Fruit fly (Drosophila melanogaster) whole organism, adult: Measurements from ENCODE around the gene slp1.

Experiments
- CG11617 ChIP-seq: fragments of 200-800 bp; sonication (Bioruptor generic); optimal IDR thresholded peaks from 2 replicates; lab custom pipeline; 2017; ENCODE audit warnings: mild to moderate bottlenecking, missing biosample characterization, missing genetic modification reagents, missing genetic modification characterization
- CG12768 ChIP-seq: fragments of 200-800 bp; sonication (Bioruptor generic); optimal IDR thresholded peaks from 2 replicates; lab custom pipeline; 2017; ENCODE audit warnings: missing biosample characterization, missing genetic modification characterization, mild to moderate bottlenecking, moderate library complexity, missing genetic modification reagents
- CG14711 ChIP-seq: fragments of 200-800 bp; sonication (Bioruptor generic); optimal IDR thresholded peaks from 2 replicates; lab custom pipeline; 2018; ENCODE audit warnings: missing biosample characterization, mild to moderate bottlenecking, missing genetic modification characterization, moderate library complexity
- CG1620 ChIP-seq: fragments of 200-800 bp; sonication (Bioruptor generic); optimal IDR thresholded peaks from 2 replicates; lab custom pipeline; 2016; ENCODE audit warnings: missing biosample characterization, missing genetic modification characterization
- CG33017 ChIP-seq: fragments of 200-800 bp; sonication (Bioruptor generic); optimal IDR thresholded peaks from 2 replicates; lab custom pipeline; 2018; ENCODE audit warnings: missing biosample characterization, mild to moderate bottlenecking, missing genetic modification characterization, moderate library complexity
- CG5204 ChIP-seq: fragments of 200-800 bp; sonication (Bioruptor generic); optimal IDR thresholded peaks from 2 replicates; lab custom pipeline; 2016; ENCODE audit warnings: missing biosample characterization, missing genetic modification characterization
- CG7045 ChIP-seq: fragments of 200-800 bp; sonication (Bioruptor generic); optimal IDR thresholded peaks from 2 replicates; lab custom pipeline; 2017; ENCODE audit warnings: missing biosample characterization, mild to moderate bottlenecking, missing genetic modification characterization
- CG7101 ChIP-seq: fragments of 200-800 bp; sonication (Bioruptor generic); optimal IDR thresholded peaks from 2 replicates; lab custom pipeline; 2018; ENCODE audit warnings: missing biosample characterization, mild to moderate bottlenecking, missing genetic modification characterization, moderate library complexity
- Clk ChIP-seq: fragments of 200-800 bp; sonication (Bioruptor generic); optimal IDR thresholded peaks from 2 replicates; lab custom pipeline; 2017; ENCODE audit warnings: missing biosample characterization, missing genetic modification characterization
- Crg-1 ChIP-seq: fragments of 200-800 bp; sonication (Bioruptor generic); optimal IDR thresholded peaks from 2 replicates; lab custom pipeline; 2016; ENCODE audit warnings: missing biosample characterization, missing genetic modification characterization
- Hr96 ChIP-seq: fragments of 200-800 bp; sonication (Bioruptor generic); optimal IDR thresholded peaks from 2 replicates; lab custom pipeline; 2016; ENCODE audit warnings: missing biosample characterization, missing genetic modification characterization
- Mnt ChIP-seq: fragments of 200-800 bp; sonication (Bioruptor generic); optimal IDR thresholded peaks from 2 replicates; lab custom pipeline; 2016; ENCODE audit warnings: missing biosample characterization, mild to moderate bottlenecking, missing genetic modification characterization
- bab1 ChIP-seq: fragments of 200-800 bp; sonication (Bioruptor generic); optimal IDR thresholded peaks from 3 replicates; lab custom pipeline; 2019; ENCODE audit warnings: missing biosample characterization, mild to moderate bottlenecking, missing genetic modification characterization, moderate library complexity
- cic ChIP-seq: fragments of 200-800 bp; sonication (Bioruptor generic); optimal IDR thresholded peaks from 2 replicates; lab custom pipeline; 2017; ENCODE audit warnings: missing biosample characterization, mild to moderate bottlenecking, missing genetic modification characterization, moderate library complexity
- cnc ChIP-seq, 2 experiments: fragments of >200 bp; optimal IDR thresholded peaks; 2 replicates each; lab custom pipeline; 2017
- kay ChIP-seq: fragments of 200-800 bp; sonication (Bioruptor generic); peaks from one replicate; lab custom pipeline; 2016; ENCODE audit warnings: missing biosample characterization, missing genetic modification characterization, borderline replicate concordance
- ovo ChIP-seq: fragments of 200-800 bp; sonication (Bioruptor generic); optimal IDR thresholded peaks from 2 replicates; lab custom pipeline; 2016; ENCODE audit warnings: missing biosample characterization, missing genetic modification characterization
- pad ChIP-seq: fragments of 200-800 bp; sonication (Bioruptor generic); optimal IDR thresholded peaks from 3 replicates; lab custom pipeline; 2017; ENCODE audit warnings: missing biosample characterization, missing genetic modification characterization, mild to moderate bottlenecking, moderate library complexity, missing genetic modification reagents
- tj ChIP-seq: fragments of 200-800 bp; sonication (Bioruptor generic); optimal IDR thresholded peaks from 3 replicates; lab custom pipeline; 2017; ENCODE audit warnings: missing biosample characterization, mild to moderate bottlenecking, missing genetic modification characterization, moderate library complexity
- toe ChIP-seq: fragments of 200-800 bp; sonication (Bioruptor generic); optimal IDR thresholded peaks from 2 replicates; lab custom pipeline; 2016; ENCODE audit warnings: missing biosample characterization, missing genetic modification characterization

Gene slp1

DNA sequence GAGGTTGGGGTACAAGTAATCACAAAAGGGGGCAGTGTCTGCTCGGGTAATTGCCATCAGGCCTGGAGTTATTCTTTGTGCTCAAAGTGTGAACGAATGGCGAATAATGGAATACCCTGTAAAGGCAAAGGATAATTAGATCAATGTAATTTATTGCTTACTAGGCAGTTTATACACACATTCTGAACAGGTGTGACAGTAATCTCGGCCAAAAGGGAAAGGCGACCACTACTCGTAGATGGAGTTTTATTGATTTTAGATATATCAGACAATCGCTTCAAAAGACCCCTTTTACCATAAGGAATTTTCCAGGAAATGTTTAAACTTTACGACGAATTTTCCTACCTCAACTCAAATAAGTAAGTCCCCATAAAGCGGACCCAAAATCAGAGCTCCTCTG, 44.9 kb upstream of the slp1 start:
- TF ChIP-seq CG7101 (tag; lab: Kevin White, UChicago) (no peak), tj (GFP tag; lab: Kevin White, UChicago) (no peak), ovo (no peak), CG1620 (GFP tag; lab: Kevin White, UChicago) (no peak), CG33017 (no peak), toe (no peak)

dm6 chr2L:3781132-3781877, 44.2 kb upstream of the slp1 start:
- TF ChIP-seq CG7101 (tag; lab: Kevin White, UChicago) (no peak), Clk (GFP tag; lab: Kevin White, UChicago) (no peak), cic (GFP tag; lab: Kevin White, UChicago) (no peak), bab1 (no peak), CG33017 (no peak), CG1620 (GFP tag; lab: Kevin White, UChicago) (no peak), kay (GFP tag; lab: Kevin White, UChicago) (no peak), Mnt (GFP tag; lab: Kevin White, UChicago) (no peak), CG5204 (GFP tag; lab: Kevin White, UChicago) (no peak), ovo (no peak), cnc (optimal IDR thresholded peaks at IDR 0.05; lab: Kevin White, UChicago) (no peak), tj (GFP tag; lab: Kevin White, UChicago) (no peak), Crg-1 (GFP tag; lab: Kevin White, UChicago) (no peak), CG12768 (GFP tag; lab: Kevin White, UChicago) (no peak), CG14711 (tag; lab: Kevin White, UChicago) (no peak), CG7045 (GFP tag; lab: Kevin White, UChicago) (no peak), Hr96 (no peak), pad (GFP tag; lab: Kevin White, UChicago) (no peak), toe (no peak)

- no peak for TF ChIP-seq CG14711 (tag; lab: Kevin White, UChicago)
- TF ChIP-seq CG12768 (GFP tag; lab: Kevin White, UChicago): no peak
- TF ChIP-seq cnc (optimal IDR thresholded peaks at IDR 0.05; lab: Kevin White, UChicago): no peak
- TF ChIP-seq Mnt (GFP tag; lab: Kevin White, UChicago): no peak
- TF ChIP-seq CG33017: no peak
- TF ChIP-seq CG1620 (GFP tag; lab: Kevin White, UChicago): no peak
- TF ChIP-seq Crg-1 (GFP tag; lab: Kevin White, UChicago): no peak
- no peak for TF ChIP-seq pad (GFP tag; lab: Kevin White, UChicago)
- no peak for TF ChIP-seq toe
- no peak for TF ChIP-seq CG7045 (GFP tag; lab: Kevin White, UChicago)
- TF ChIP-seq Clk (GFP tag; lab: Kevin White, UChicago): no peak
- TF ChIP-seq CG11617: no peak
- TF ChIP-seq cic (GFP tag; lab: Kevin White, UChicago): no peak
- TF ChIP-seq CG7101 (tag; lab: Kevin White, UChicago): no peak
- TF ChIP-seq kay (GFP tag; lab: Kevin White, UChicago): no peak
- TF ChIP-seq bab1: no peak
- TF ChIP-seq CG5204 (GFP tag; lab: Kevin White, UChicago): no peak
- no peak for TF ChIP-seq tj (GFP tag; lab: Kevin White, UChicago)
- no peak for TF ChIP-seq ovo
These were observed 41.0 kb upstream of the slp1 start, which contains the start of gene CG31960 for dm6 chr2L:3784268-3784997. Gene CG31960, plus strand, starts transcription at chr2L:3784947.

DNA sequence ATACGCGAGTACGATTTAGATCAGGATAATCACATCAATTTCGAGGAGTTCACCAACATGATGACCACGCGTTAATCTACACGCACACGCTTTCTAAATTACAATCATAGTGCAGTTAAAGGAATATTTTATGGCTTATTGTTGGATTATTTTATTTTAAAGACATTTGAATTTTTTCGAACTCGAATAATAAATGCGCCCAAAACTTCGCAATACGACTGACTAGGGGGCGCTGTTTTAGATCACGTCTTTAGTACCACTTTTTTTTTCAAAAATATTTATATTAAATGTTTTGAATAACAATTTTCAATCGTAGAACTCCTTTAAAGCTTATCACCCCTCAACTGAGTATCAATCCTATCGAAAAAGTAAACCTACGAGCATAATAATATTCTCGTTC, 40.1 kb upstream of the slp1 start:
- TF ChIP-seq bab1 (no peak), CG12768 (GFP tag; lab: Kevin White, UChicago) (no peak), cic (GFP tag; lab: Kevin White, UChicago) (no peak), CG33017 (no peak), CG11617 (no peak), Crg-1 (GFP tag; lab: Kevin White, UChicago) (no peak), toe (no peak), ovo (no peak), pad (GFP tag; lab: Kevin White, UChicago) (no peak), CG7101 (tag; lab: Kevin White, UChicago) (no peak), CG1620 (GFP tag; lab: Kevin White, UChicago) (no peak), Clk (GFP tag; lab: Kevin White, UChicago) (no peak), CG5204 (GFP tag; lab: Kevin White, UChicago) (no peak)

DNA sequence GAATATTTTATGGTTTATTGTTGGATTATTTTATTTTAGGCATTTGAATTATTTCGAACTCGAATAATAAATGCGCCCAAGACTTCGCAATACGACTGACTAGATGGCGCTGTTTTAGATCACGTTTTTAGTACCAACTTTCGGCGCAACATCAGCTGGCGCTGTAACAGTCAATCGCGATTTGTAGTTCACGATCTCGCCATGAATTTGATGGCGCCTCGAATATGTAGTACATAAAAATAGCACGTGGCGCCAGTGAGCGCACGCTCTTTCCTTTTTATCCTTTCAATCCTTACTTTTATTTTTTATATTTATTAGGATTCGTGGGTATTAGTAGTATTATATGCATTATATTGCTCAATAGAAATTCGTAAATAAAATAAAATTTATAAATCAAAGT, 39.2 kb upstream of the slp1 start:
- peak; percentile 18 for TF ChIP-seq pad (GFP tag; lab: Kevin White, UChicago)
- TF ChIP-seq CG33017: no peak
- peak; percentile 71 for TF ChIP-seq Crg-1 (GFP tag; lab: Kevin White, UChicago)
- no peak for TF ChIP-seq CG11617
- no peak for TF ChIP-seq Clk (GFP tag; lab: Kevin White, UChicago)
- TF ChIP-seq toe: peak; percentile 43
- peak; percentile 55 for TF ChIP-seq Hr96
- TF ChIP-seq CG14711 (tag; lab: Kevin White, UChicago): no peak
- peak; percentile 53 for TF ChIP-seq kay (GFP tag; lab: Kevin White, UChicago)
- peak; percentile 73 for TF ChIP-seq CG7101 (tag; lab: Kevin White, UChicago)
- peak; percentile 82 for TF ChIP-seq CG1620 (GFP tag; lab: Kevin White, UChicago)
- peak; percentile 58 for TF ChIP-seq Mnt (GFP tag; lab: Kevin White, UChicago)
- TF ChIP-seq ovo: peak; percentile 65
- peak; percentile 67 for TF ChIP-seq CG5204 (GFP tag; lab: Kevin White, UChicago)
- no peak for TF ChIP-seq CG12768 (GFP tag; lab: Kevin White, UChicago)
